Fruit fly (Drosophila melanogaster) whole organism, embryonic: Measurements from ENCODE around the gene Sirt6.

ENCODE experiments used
- Atf6 ChIP-seq: fragments of 200-800 bp; sonication (Bioruptor generic); IDR thresholded peaks from 2 replicates; pipeline ENCODE4 v1.3.6; 2022; ENCODE audit warnings: missing biosample characterization, missing genetic modification characterization
- CG10267 ChIP-seq: fragments of 200-800 bp; sonication (Bioruptor generic); optimal IDR thresholded peaks from 2 replicates; lab custom pipeline; 2018; ENCODE audit warnings: missing biosample characterization, mild to moderate bottlenecking, missing genetic modification characterization, moderate library complexity
- CG11560 ChIP-seq: fragments of 200-800 bp; sonication (Bioruptor generic); IDR thresholded peaks from 3 replicates; pipeline ENCODE4 v1.3.6; 2022; ENCODE audit warnings: missing biosample characterization, missing genetic modification characterization
- CG12071 ChIP-seq: fragments of 200-800 bp; sonication (Bioruptor generic); optimal IDR thresholded peaks from 3 replicates; lab custom pipeline; 2018; ENCODE audit warnings: missing biosample characterization, mild to moderate bottlenecking, missing genetic modification characterization
- CG12236 ChIP-seq: fragments of 200-800 bp; sonication (Bioruptor generic); optimal IDR thresholded peaks from 2 replicates; lab custom pipeline; 2016; ENCODE audit warnings: missing biosample characterization, missing genetic modification characterization
- CG14441 ChIP-seq: fragments of 200-800 bp; sonication (Bioruptor generic); IDR thresholded peaks from 2 replicates; pipeline ENCODE4 v1.3.6; 2022; ENCODE audit warnings: missing biosample characterization, missing genetic modification characterization
- CG15269 ChIP-seq: fragments of 200-800 bp; sonication (Bioruptor generic); optimal IDR thresholded peaks from 2 replicates; lab custom pipeline; 2018; ENCODE audit warnings: missing biosample characterization, mild to moderate bottlenecking, missing genetic modification characterization, moderate library complexity
- CG15514 ChIP-seq: fragments of 200-800 bp; sonication (Bioruptor generic); optimal IDR thresholded peaks from 3 replicates; lab custom pipeline; 2017; ENCODE audit warnings: missing biosample characterization, missing genetic modification characterization, mild to moderate bottlenecking, moderate library complexity, missing genetic modification reagents
- CG2199 ChIP-seq: fragments of 200-800 bp; sonication (Bioruptor generic); IDR thresholded peaks from 3 replicates; pipeline ENCODE4 v1.3.6; 2022; ENCODE audit warnings: missing biosample characterization, missing genetic modification characterization
- CG2678 ChIP-seq: fragments of 200-800 bp; sonication (Bioruptor generic); optimal IDR thresholded peaks from 3 replicates; lab custom pipeline; 2019; ENCODE audit warnings: missing biosample characterization, mild to moderate bottlenecking, missing genetic modification characterization, moderate library complexity
- CG3065 ChIP-seq: fragments of 200-800 bp; sonication (Bioruptor generic); optimal IDR thresholded peaks from 2 replicates; lab custom pipeline; 2016; ENCODE audit warnings: missing biosample characterization, missing genetic modification characterization
- CG32532 ChIP-seq: fragments of 200-800 bp; sonication (Bioruptor generic); IDR thresholded peaks from 2 replicates; pipeline ENCODE4 v1.3.6; 2022; ENCODE audit warnings: missing biosample characterization, missing genetic modification characterization
- CG6791 ChIP-seq: fragments of 200-800 bp; sonication (Bioruptor generic); IDR thresholded peaks from 3 replicates; pipeline ENCODE4 v1.3.6; 2022; ENCODE audit warnings: missing biosample characterization, missing genetic modification characterization; ENCODE audit not compliant: partially characterized antibody
- CG7556 ChIP-seq: fragments of 200-800 bp; sonication (Bioruptor generic); optimal IDR thresholded peaks from 2 replicates; lab custom pipeline; 2017; ENCODE audit warnings: missing biosample characterization, mild to moderate bottlenecking, missing genetic modification characterization
- Dp ChIP-seq: fragments of 200-800 bp; sonication (Bioruptor generic); optimal IDR thresholded peaks from 2 replicates; lab custom pipeline; 2018; ENCODE audit warnings: missing biosample characterization, mild to moderate bottlenecking, missing genetic modification characterization, moderate library complexity
- E2f2 ChIP-seq: fragments of 200-800 bp; sonication (Bioruptor generic); IDR thresholded peaks from 2 replicates; pipeline ENCODE4 v1.3.6; 2022; ENCODE audit warnings: missing biosample characterization, missing genetic modification characterization
- Ets65A ChIP-seq: fragments of 200-800 bp; sonication (Bioruptor generic); peaks from one replicate; lab custom pipeline; 2016; ENCODE audit warnings: missing biosample characterization, missing genetic modification characterization
- H15 ChIP-seq: fragments of 200-800 bp; sonication (Bioruptor generic); IDR thresholded peaks from 3 replicates; pipeline ENCODE4 v1.3.6; 2022; ENCODE audit warnings: missing biosample characterization, missing genetic modification characterization
- HmgZ ChIP-seq: fragments of 200-800 bp; sonication (Bioruptor generic); optimal IDR thresholded peaks from 2 replicates; lab custom pipeline; 2018; ENCODE audit warnings: missing biosample characterization, mild to moderate bottlenecking, missing genetic modification characterization
- MBD-R2 ChIP-seq: fragments of 200-800 bp; sonication (Bioruptor generic); IDR thresholded peaks from 2 replicates; pipeline ENCODE4 v1.3.6; 2022; ENCODE audit warnings: missing biosample characterization, missing genetic modification characterization
- Neu2 ChIP-seq: fragments of 200-800 bp; sonication (Bioruptor generic); optimal IDR thresholded peaks from 3 replicates; lab custom pipeline; 2016; ENCODE audit warnings: missing biosample characterization, missing genetic modification characterization, borderline replicate concordance
- Nf-YB ChIP-seq: fragments of 200-800 bp; sonication (Bioruptor generic); optimal IDR thresholded peaks from 3 replicates; lab custom pipeline; 2019; ENCODE audit warnings: missing biosample characterization, mild to moderate bottlenecking, missing genetic modification characterization, moderate library complexity
- Nf-YC ChIP-seq: fragments of 200-800 bp; optimal IDR thresholded peaks from 3 replicates; lab custom pipeline; 2019; ENCODE audit warnings: missing biosample characterization, mild to moderate bottlenecking, missing genetic modification characterization, moderate library complexity
- Side ChIP-seq: fragments of 200-800 bp; sonication (Bioruptor generic); optimal IDR thresholded peaks from 2 replicates; lab custom pipeline; 2016; ENCODE audit warnings: missing biosample characterization, missing genetic modification characterization
- Sox102F ChIP-seq: fragments of 200-800 bp; sonication (Bioruptor generic); optimal IDR thresholded peaks from 2 replicates; lab custom pipeline; 2018; ENCODE audit warnings: missing biosample characterization, mild to moderate bottlenecking, missing genetic modification characterization, moderate library complexity
- Sry-β ChIP-seq: fragments of 200-800 bp; sonication (Bioruptor generic); optimal IDR thresholded peaks from 2 replicates; lab custom pipeline; 2018; ENCODE audit warnings: missing biosample characterization, mild to moderate bottlenecking, missing genetic modification characterization, moderate library complexity
- Trl ChIP-seq, 3 experiments: fragments of >200 bp in 2 of 3; fragments of 200-800 bp in 1 of 3; sonication (Bioruptor generic) in 1 of 3; optimal IDR thresholded peaks; 2 replicates in 1 of 3; 3 replicates in 2 of 3; lab custom pipeline; 2016 to 2017; ENCODE audit warnings: missing biosample characterization in 1 of 3, missing genetic modification characterization in 1 of 3
- ap ChIP-seq: fragments of 200-800 bp; sonication (Bioruptor generic); IDR thresholded peaks from 2 replicates; pipeline ENCODE4 v1.3.6; 2022; ENCODE audit warnings: missing biosample characterization, missing genetic modification characterization
- cg ChIP-seq: fragments of 200-800 bp; sonication (Bioruptor generic); optimal IDR thresholded peaks from 3 replicates; lab custom pipeline; 2019; ENCODE audit warnings: missing biosample characterization, mild to moderate bottlenecking, missing genetic modification characterization, moderate library complexity
- crp ChIP-seq, 2 experiments: fragments of 200-800 bp; sonication (Bioruptor generic); optimal IDR thresholded peaks; 2 replicates in 1 of 2; 3 replicates in 1 of 2; lab custom pipeline; 2017; ENCODE audit warnings: missing biosample characterization in 2 of 2, missing genetic modification characterization in 2 of 2, mild to moderate bottlenecking in 1 of 2, moderate library complexity in 1 of 2
- gsb-n ChIP-seq: fragments of 200-800 bp; sonication (Bioruptor generic); optimal IDR thresholded peaks from 3 replicates; lab custom pipeline; 2018; ENCODE audit warnings: missing biosample characterization, mild to moderate bottlenecking, missing genetic modification characterization
- hth ChIP-seq: fragments of >200 bp; optimal IDR thresholded peaks from 2 replicates; lab custom pipeline; 2017; ENCODE audit warnings: inconsistent platforms
- ind ChIP-seq: fragments of 200-800 bp; sonication (Bioruptor generic); optimal IDR thresholded peaks from 3 replicates; lab custom pipeline; 2016; ENCODE audit warnings: missing biosample characterization, missing genetic modification characterization
- jing ChIP-seq: fragments of 200-800 bp; sonication (Bioruptor generic); optimal IDR thresholded peaks from 2 replicates; lab custom pipeline; 2018; ENCODE audit warnings: missing biosample characterization, mild to moderate bottlenecking, missing genetic modification characterization
- lilli ChIP-seq: fragments of 200-800 bp; sonication (Bioruptor generic); optimal IDR thresholded peaks from 3 replicates; lab custom pipeline; 2016; ENCODE audit warnings: missing biosample characterization, missing genetic modification characterization
- mam ChIP-seq: fragments of 200-800 bp; sonication (Bioruptor generic); optimal IDR thresholded peaks from 3 replicates; lab custom pipeline; 2016; ENCODE audit warnings: missing biosample characterization, missing genetic modification characterization
- mld ChIP-seq: fragments of 200-800 bp; sonication (Bioruptor generic); IDR thresholded peaks from 3 replicates; pipeline ENCODE4 v1.3.6; 2022; ENCODE audit warnings: missing biosample characterization, missing genetic modification characterization; ENCODE audit not compliant: partially characterized antibody
- nau ChIP-seq: fragments of 200-800 bp; sonication (Bioruptor generic); optimal IDR thresholded peaks from 3 replicates; lab custom pipeline; 2017; ENCODE audit warnings: missing biosample characterization, mild to moderate bottlenecking, missing genetic modification characterization, missing genetic modification reagents
- otp ChIP-seq: fragments of 200-800 bp; sonication (Bioruptor generic); IDR thresholded peaks from 3 replicates; pipeline ENCODE4, ENCODE4 v1.3.6; 2022; ENCODE audit warnings: missing biosample characterization, missing genetic modification characterization
- sna ChIP-seq: fragments of 200-800 bp; sonication (Bioruptor generic); IDR thresholded peaks from 2 replicates; pipeline ENCODE4 v1.3.6; 2022; ENCODE audit warnings: missing biosample characterization, missing genetic modification characterization; ENCODE audit not compliant: partially characterized antibody
- so ChIP-seq: fragments of 200-800 bp; sonication (Bioruptor generic); IDR thresholded peaks from 3 replicates; pipeline ENCODE4 v1.3.6; 2022; ENCODE audit warnings: missing biosample characterization, missing genetic modification characterization
- tna ChIP-seq: fragments of 200-800 bp; sonication (Bioruptor generic); IDR thresholded peaks from 2 replicates; pipeline ENCODE4 v1.3.6; 2022; ENCODE audit warnings: missing biosample characterization, missing genetic modification characterization; ENCODE audit not compliant: partially characterized antibody
- toy ChIP-seq: fragments of 200-800 bp; sonication (Bioruptor generic); IDR thresholded peaks from 2 replicates; pipeline ENCODE4 v1.3.6; 2022; ENCODE audit warnings: missing biosample characterization, missing genetic modification characterization
- twi ChIP-seq: fragments of 200-800 bp; optimal IDR thresholded peaks from 2 replicates; lab custom pipeline; 2019; ENCODE audit warnings: missing biosample characterization, mild to moderate bottlenecking, missing genetic modification characterization, moderate library complexity
- unpg ChIP-seq: fragments of 200-800 bp; sonication (Bioruptor generic); optimal IDR thresholded peaks from 3 replicates; lab custom pipeline; 2018; ENCODE audit warnings: missing biosample characterization, mild to moderate bottlenecking, missing genetic modification characterization, moderate library complexity
- yki ChIP-seq: fragments of >200 bp; optimal IDR thresholded peaks from 3 replicates; lab custom pipeline; 2018

The Sirt6 gene

DNA sequence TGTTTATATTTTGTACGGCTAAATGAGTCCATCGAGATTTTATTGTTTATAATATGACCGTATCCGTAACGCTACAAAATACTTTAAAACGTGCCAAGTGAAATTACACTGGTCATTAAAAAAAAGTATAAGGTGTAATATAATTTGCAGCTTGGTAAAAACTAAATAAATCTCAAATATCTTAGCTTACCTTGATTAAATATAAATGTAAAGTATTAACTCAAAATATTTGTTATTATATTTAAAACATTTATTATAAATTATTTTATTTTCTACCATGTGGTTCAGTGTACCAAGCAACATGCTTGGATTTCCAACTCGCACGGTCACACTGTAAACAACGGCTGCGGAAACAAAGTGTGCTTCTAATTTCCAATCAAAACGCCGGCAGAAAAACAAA lies at the start of gene Sirt6, which contains the start of gene pont (continued):
- TF ChIP-seq Dp (GFP tag; lab: Kevin White, UChicago) (peak; percentile 13), sna (GFP tag; lab: Robert Waterston, UW) (no peak), hth (lab: Kevin White, UChicago) (no peak), CG10267 (tag; lab: Kevin White, UChicago) (peak; percentile 94), Nf-YB (GFP tag; lab: Kevin White, UChicago) (peak; percentile 84), jing (GFP tag; lab: Kevin White, UChicago) (peak; percentile 66), CG12071 (GFP tag; lab: Kevin White, UChicago) (peak; percentile 51), CG12236 (no peak), HmgZ (tag; lab: Kevin White, UChicago) (peak; percentile 92), gsb-n (tag; lab: Kevin White, UChicago) (peak; percentile 99), unpg (GFP tag; lab: Kevin White, UChicago) (peak; percentile 97), CG7556 (GFP tag; lab: Kevin White, UChicago) (peak; percentile 95), CG15514 (peak; percentile 83), mam (GFP tag; lab: Kevin White, UChicago) (peak; percentile 71), H15 (GFP tag; lab: Robert Waterston, UW) (no peak), Side (GFP tag; lab: Kevin White, UChicago) (peak; percentile 31), Sry-β (GFP tag; lab: Kevin White, UChicago) (peak; percentile 54), crp (GFP tag; optimal IDR thresholded peaks at IDR 0.05; lab: Kevin White, UChicago) (peak in 1 of 2 experiments; percentile 62), Nf-YC (tag; lab: Kevin White, UChicago) (peak; percentile 84), lilli (GFP tag; lab: Kevin White, UChicago) (peak; percentile 83), twi (tag; lab: Kevin White, UChicago) (peak; percentile 95), CG2678 (tag; lab: Kevin White, UChicago) (peak; percentile 97), so (GFP tag; lab: Robert Waterston, UW) (no peak), CG3065 (GFP tag; lab: Kevin White, UChicago) (peak; percentile 88)

DNA sequence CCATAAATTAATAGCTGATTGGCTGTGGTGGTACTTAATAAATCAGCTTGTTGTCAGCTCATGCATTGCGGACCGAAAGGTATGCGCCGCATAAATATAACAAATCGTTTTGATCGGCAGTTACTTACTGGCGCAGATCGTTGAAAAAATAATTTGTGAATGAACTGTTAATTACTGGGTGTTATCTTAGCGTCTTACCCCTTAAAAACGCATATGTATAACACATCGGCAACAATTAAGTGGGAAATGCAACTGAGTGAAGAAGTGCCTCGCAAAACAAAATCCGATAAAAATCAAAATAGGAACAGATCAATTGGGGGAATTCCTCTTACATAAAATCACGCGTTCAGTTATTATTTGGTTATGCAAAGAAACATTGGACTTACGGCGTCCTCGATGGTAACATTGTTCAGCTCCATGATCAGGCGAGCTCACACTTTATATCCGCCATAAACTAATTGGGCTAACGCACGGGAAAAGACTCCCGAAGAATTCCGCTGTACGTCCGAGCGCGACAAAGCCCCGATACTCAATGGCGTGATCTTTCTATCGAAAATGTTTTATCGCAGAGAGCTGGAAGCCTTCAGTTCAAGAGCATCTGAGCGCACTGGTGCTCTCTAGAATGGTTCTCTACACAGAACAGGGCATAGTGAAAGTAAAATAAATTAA lies 49.6 kb upstream of the Sirt6 start, which contains the start of gene CG6293:
Gene CG6293 (minus strand): TSS at position 538 of the 669 bp plus-strand sequence.
- no peak for TF ChIP-seq yki (lab: Kevin White, UChicago)
- peak; percentile 54; the same call in 1 of the 3 replicates for TF ChIP-seq CG6791 (GFP tag; lab: Robert Waterston, UW)
- TF ChIP-seq CG32532, result peak; percentile 24; the same call in 1 of the 2 replicates
- 0 out of 3 replicates have a peak, but pooled peaks have one; percentile 35 for TF ChIP-seq mld (GFP tag; lab: Robert Waterston, UW)
- TF ChIP-seq Ets65A, result peak; percentile 39
- peak in 1 of 2 experiments; percentile 44 for TF ChIP-seq Trl (optimal IDR thresholded peaks at IDR 0.05; lab: Kevin White, UChicago)
- TF ChIP-seq Trl (GFP tag; optimal IDR thresholded peaks at IDR 0.05; lab: Kevin White, UChicago), result no peak
- 0 out of 2 replicates have a peak, but pooled peaks have one; percentile 6 for TF ChIP-seq CG14441 (GFP tag; lab: Robert Waterston, UW)
- 0 out of 3 replicates have a peak, but pooled peaks have one; percentile 5 for TF ChIP-seq otp (GFP tag; lab: Robert Waterston, UW)
- no peak for TF ChIP-seq tna (GFP tag; lab: Robert Waterston, UW)
- TF ChIP-seq E2f2 (GFP tag; lab: Robert Waterston, UW), result 0 out of 2 replicates have a peak, but pooled peaks have one; percentile 15
- peak; percentile 8; the same call in 1 of the 2 replicates for TF ChIP-seq Atf6 (GFP tag; lab: Robert Waterston, UW)

DNA sequence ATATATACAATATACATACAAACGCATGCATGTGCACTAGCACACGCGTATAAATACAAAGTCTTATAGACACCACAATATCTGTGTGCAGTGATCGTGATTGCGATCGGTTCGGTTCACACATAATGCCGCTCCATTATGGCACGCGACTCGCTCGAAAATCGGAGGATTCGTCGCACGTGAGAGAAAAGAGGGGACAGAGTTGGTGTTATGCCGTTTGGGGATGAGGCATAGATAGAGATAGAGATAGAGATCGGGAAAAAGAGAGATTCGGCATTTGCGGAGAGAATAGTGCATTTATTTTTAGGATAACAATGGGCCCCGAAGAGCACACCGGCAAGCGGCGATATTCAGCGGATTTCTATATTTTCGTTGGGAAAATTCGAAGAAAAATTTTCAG lies 22.5 kb upstream of the Sirt6 start:
- peak; percentile 55 for TF ChIP-seq Sox102F (GFP tag; lab: Kevin White, UChicago)
- peak; percentile 32 to 46 for TF ChIP-seq Trl (optimal IDR thresholded peaks at IDR 0.05; lab: Kevin White, UChicago)
- no peak for TF ChIP-seq Trl (GFP tag; optimal IDR thresholded peaks at IDR 0.05; lab: Kevin White, UChicago)
- TF ChIP-seq tna (GFP tag; lab: Robert Waterston, UW), result no peak
- TF ChIP-seq Neu2 (GFP tag; lab: Kevin White, UChicago), result no peak
- no peak for TF ChIP-seq ap (GFP tag; lab: Robert Waterston, UW)
- peak; percentile 16 for TF ChIP-seq nau (GFP tag; lab: Kevin White, UChicago)
- TF ChIP-seq CG2199 (GFP tag; lab: Robert Waterston, UW), result 0 out of 3 replicates have a peak, but pooled peaks have one; percentile 55
- TF ChIP-seq toy (GFP tag; lab: Robert Waterston, UW), result no peak
- no peak for TF ChIP-seq CG11560 (tag; lab: Robert Waterston, UW)
- no peak for TF ChIP-seq ind
- no peak for TF ChIP-seq MBD-R2 (GFP tag; lab: Robert Waterston, UW)
- no peak for TF ChIP-seq CG15269 (tag; lab: Kevin White, UChicago)
- TF ChIP-seq cg, result peak; percentile 57
